Fruit fly (Drosophila melanogaster): ENCODE data around the gene amd.

amd gene

dm6 chr2L:19135955-19136677 is 26.2 kb downstream of the amd start (continued):
- peak; percentile 54 for TF ChIP-seq gem (tag; optimal IDR thresholded peaks at IDR 0.05)
- TF ChIP-seq Hmr (GFP tag; optimal IDR thresholded peaks at IDR 0.05): no peak
- peak; percentile 1 for TF ChIP-seq CG17829 (tag; optimal IDR thresholded peaks at IDR 0.05)
- no peak for TF ChIP-seq Atf6 (GFP tag; IDR thresholded peaks at IDR 0.05)
- TF ChIP-seq dmrt99B (tag; optimal IDR thresholded peaks at IDR 0.05): peak; percentile 34
- peak in 1 of 3 experiments; percentile 12 for TF ChIP-seq lola (GFP tag; optimal IDR thresholded peaks at IDR 0.05)
- peak; percentile 13; the same call in 1 of the 2 replicates for TF ChIP-seq Ptx1 (GFP tag; IDR thresholded peaks at IDR 0.05)
- TF ChIP-seq CG1603 (tag; optimal IDR thresholded peaks at IDR 0.05): peak; percentile 33
- peak; percentile 41 for TF ChIP-seq sens (GFP tag)
- peak; percentile 32 for TF ChIP-seq Oli (tag; optimal IDR thresholded peaks at IDR 0.05)
- TF ChIP-seq CG17359 (tag; optimal IDR thresholded peaks at IDR 0.05): peak; percentile 28
- TF ChIP-seq Xrp1 (GFP tag; IDR thresholded peaks at IDR 0.05): peak; percentile 40; the same call in 1 of the 2 replicates
- TF ChIP-seq CG12391 (tag; optimal IDR thresholded peaks at IDR 0.05): peak; percentile 31
- TF ChIP-seq dmrt11E (tag; optimal IDR thresholded peaks at IDR 0.05): peak; percentile 61
- peak; percentile 21 for TF ChIP-seq grau (tag; optimal IDR thresholded peaks at IDR 0.05)
- TF ChIP-seq corto (GFP tag; optimal IDR thresholded peaks at IDR 0.05): peak; percentile 52
- peak in 1 of 2 experiments; percentile 6 for TF ChIP-seq chif (GFP tag; optimal IDR thresholded peaks at IDR 0.05)
- TF ChIP-seq Ets65A (GFP tag): no peak
- peak; percentile 30 for TF ChIP-seq Sox102F (GFP tag; optimal IDR thresholded peaks at IDR 0.05)
- TF ChIP-seq seq (GFP tag; IDR thresholded peaks at IDR 0.05): no peak
- no peak for TF ChIP-seq insv (GFP tag; optimal IDR thresholded peaks at IDR 0.05)
- no peak for TF ChIP-seq CG11085 (GFP tag; IDR thresholded peaks at IDR 0.05)
- peak; percentile 22 for TF ChIP-seq scrt (GFP tag; optimal IDR thresholded peaks at IDR 0.05)

DNA sequence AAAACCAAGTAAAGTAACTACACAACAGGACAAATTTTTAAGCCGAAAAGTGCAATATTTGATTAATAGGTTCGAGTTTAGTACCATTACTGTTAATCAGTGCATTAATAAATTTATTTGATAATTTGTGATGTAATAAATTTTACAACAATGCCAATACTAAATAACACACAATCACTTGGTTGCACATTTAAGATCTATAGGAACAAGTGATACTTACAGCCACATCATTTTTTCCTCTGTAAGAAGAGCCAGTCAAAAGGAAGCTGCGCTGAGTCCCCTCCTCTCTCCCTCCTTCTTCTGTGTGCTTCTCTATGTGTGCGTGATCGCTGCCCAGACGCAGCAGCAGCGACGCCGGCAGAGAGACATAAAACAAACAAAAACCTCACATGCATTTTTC is 26.8 kb downstream of the amd start:
- no peak for TF ChIP-seq Atf6 (GFP tag; IDR thresholded peaks at IDR 0.05)
- TF ChIP-seq lbe (GFP tag; optimal IDR thresholded peaks at IDR 0.05): peak; percentile 86
- peak; percentile 49 for TF ChIP-seq Chrac-16 (GFP tag; optimal IDR thresholded peaks at IDR 0.05)
- TF ChIP-seq CG11695 (GFP tag; IDR thresholded peaks at IDR 0.05): no peak
- peak; percentile 73 for TF ChIP-seq CG10979 (tag; optimal IDR thresholded peaks at IDR 0.05)
- no peak for TF ChIP-seq CG4730 (GFP tag; IDR thresholded peaks at IDR 0.05)
- peak; percentile 14; the same call in 1 of the 2 replicates for TF ChIP-seq Adf1 (GFP tag; IDR thresholded peaks at IDR 0.05)
- peak; percentile 50; the same call in 1 of the 2 replicates for TF ChIP-seq CG4404 (GFP tag; IDR thresholded peaks at IDR 0.05)
- no peak for TF ChIP-seq al (GFP tag; IDR thresholded peaks at IDR 0.05)
- peak; percentile 57 for TF ChIP-seq CG14710 (tag; optimal IDR thresholded peaks at IDR 0.05)
- peak; percentile 22 for TF ChIP-seq grau (tag; optimal IDR thresholded peaks at IDR 0.05)
- TF ChIP-seq salm (tag; optimal IDR thresholded peaks at IDR 0.05): no peak
- no peak for TF ChIP-seq CkIIα-i1 (GFP tag; IDR thresholded peaks at IDR 0.05)
- TF ChIP-seq Ets65A (GFP tag): no peak
- TF ChIP-seq CG7786 (GFP tag; optimal IDR thresholded peaks at IDR 0.05): no peak
- TF ChIP-seq Ada2b (GFP tag; IDR thresholded peaks at IDR 0.05): no peak
- peak; percentile 58 for TF ChIP-seq ara (GFP tag; IDR thresholded peaks at IDR 0.05)
- no peak for TF ChIP-seq CG6791 (GFP tag; IDR thresholded peaks at IDR 0.05; ENCODE audit: partially characterized antibody)
- TF ChIP-seq Antp (GFP tag; optimal IDR thresholded peaks at IDR 0.05): no peak
- TF ChIP-seq Bgb (GFP tag; IDR thresholded peaks at IDR 0.05; ENCODE audit: partially characterized antibody): no peak
- TF ChIP-seq gcm (GFP tag; optimal IDR thresholded peaks at IDR 0.05): peak; percentile 55
- no peak for TF ChIP-seq Trl (optimal IDR thresholded peaks at IDR 0.05)
- no peak for TF ChIP-seq Trl (GFP tag; optimal IDR thresholded peaks at IDR 0.05)
- no peak for TF ChIP-seq ftz-f1 (GFP tag; optimal IDR thresholded peaks at IDR 0.05)
- no peak for TF ChIP-seq CG8281 (tag; optimal IDR thresholded peaks at IDR 0.05)
- TF ChIP-seq BtbVII (GFP tag; optimal IDR thresholded peaks at IDR 0.05): no peak
- TF ChIP-seq ab (GFP tag; optimal IDR thresholded peaks at IDR 0.05): no peak
- TF ChIP-seq zen (tag; optimal IDR thresholded peaks at IDR 0.05): peak; percentile 45
- peak; percentile 74 for TF ChIP-seq CG15696 (tag; optimal IDR thresholded peaks at IDR 0.05)
- no peak for TF ChIP-seq CG34422 (GFP tag; IDR thresholded peaks at IDR 0.05)
